Fruit fly (Drosophila melanogaster) whole organism, embryonic: ENCODE data around the gene Rab18.

Experiments used
- ATbp ChIP-seq: fragments of 200-800 bp; sonication (Bioruptor generic); optimal IDR thresholded peaks from 2 replicates; lab custom pipeline; 2017; ENCODE audit warnings: missing biosample characterization, mild to moderate bottlenecking, missing genetic modification characterization, missing genetic modification reagents
- Atf-2 ChIP-seq: fragments of 200-800 bp; sonication (Bioruptor generic); optimal IDR thresholded peaks from 2 replicates; lab custom pipeline; 2016; ENCODE audit warnings: missing biosample characterization, missing genetic modification characterization
- B-H2 ChIP-seq: fragments of 200-800 bp; sonication (Bioruptor generic); optimal IDR thresholded peaks from 2 replicates; lab custom pipeline; 2018; ENCODE audit warnings: missing biosample characterization, mild to moderate bottlenecking, missing genetic modification characterization
- CG10209 ChIP-seq: fragments of 200-800 bp; sonication (Bioruptor generic); optimal IDR thresholded peaks from 3 replicates; lab custom pipeline; 2017; ENCODE audit warnings: missing biosample characterization, mild to moderate bottlenecking, missing genetic modification characterization, missing genetic modification reagents
- CG10321 ChIP-seq: fragments of 200-800 bp; sonication (Bioruptor generic); IDR thresholded peaks from 2 replicates; pipeline ENCODE4 v1.3.6; 2022; ENCODE audit warnings: missing biosample characterization, missing genetic modification characterization
- CG10959 ChIP-seq: fragments of 200-800 bp; sonication (Bioruptor generic); IDR thresholded peaks from 2 replicates; pipeline ENCODE4 v1.3.6; 2022; ENCODE audit warnings: missing biosample characterization, missing genetic modification characterization
- CG11504 ChIP-seq: fragments of 200-800 bp; sonication (Bioruptor generic); optimal IDR thresholded peaks from 3 replicates; lab custom pipeline; 2019; ENCODE audit warnings: missing biosample characterization, mild to moderate bottlenecking, missing genetic modification characterization, moderate library complexity
- CG17802 ChIP-seq: fragments of 200-800 bp; sonication (Bioruptor generic); optimal IDR thresholded peaks from 2 replicates; lab custom pipeline; 2018; ENCODE audit warnings: missing biosample characterization, mild to moderate bottlenecking, missing genetic modification characterization, moderate library complexity
- CG18262 ChIP-seq: fragments of 200-800 bp; optimal IDR thresholded peaks from 3 replicates; lab custom pipeline; 2019; ENCODE audit warnings: missing biosample characterization, mild to moderate bottlenecking, missing genetic modification characterization, moderate library complexity
- CG2120 ChIP-seq: fragments of 200-800 bp; sonication (Bioruptor generic); optimal IDR thresholded peaks from 3 replicates; lab custom pipeline; 2016; ENCODE audit warnings: missing biosample characterization, missing genetic modification characterization
- CG2199 ChIP-seq: fragments of 200-800 bp; sonication (Bioruptor generic); IDR thresholded peaks from 3 replicates; pipeline ENCODE4 v1.3.6; 2022; ENCODE audit warnings: missing biosample characterization, missing genetic modification characterization
- CG2678 ChIP-seq: fragments of 200-800 bp; sonication (Bioruptor generic); optimal IDR thresholded peaks from 3 replicates; lab custom pipeline; 2019; ENCODE audit warnings: missing biosample characterization, mild to moderate bottlenecking, missing genetic modification characterization, moderate library complexity
- CG30403 ChIP-seq: fragments of 200-800 bp; sonication (Bioruptor generic); optimal IDR thresholded peaks from 3 replicates; lab custom pipeline; 2016; ENCODE audit warnings: missing biosample characterization, missing genetic modification characterization
- CG3163 ChIP-seq: fragments of 200-800 bp; sonication (Bioruptor generic); optimal IDR thresholded peaks from 3 replicates; lab custom pipeline; 2016; ENCODE audit warnings: missing biosample characterization, missing genetic modification characterization
- CG4328 ChIP-seq: fragments of 200-800 bp; sonication (Bioruptor generic); optimal IDR thresholded peaks from 3 replicates; lab custom pipeline; 2017; ENCODE audit warnings: missing biosample characterization, missing genetic modification reagents, missing genetic modification characterization
- CG6175 ChIP-seq: fragments of 200-800 bp; sonication (Bioruptor generic); IDR thresholded peaks from 3 replicates; pipeline ENCODE4 v1.3.6; 2022; ENCODE audit warnings: missing biosample characterization, missing genetic modification characterization
- CG7357 ChIP-seq: fragments of 200-800 bp; sonication (Bioruptor generic); IDR thresholded peaks from 3 replicates; pipeline ENCODE4 v1.3.6; 2022; ENCODE audit warnings: missing biosample characterization, missing genetic modification characterization
- CG9727 ChIP-seq: fragments of 200-800 bp; sonication (Bioruptor generic); optimal IDR thresholded peaks from 3 replicates; lab custom pipeline; 2017; ENCODE audit warnings: missing biosample characterization, mild to moderate bottlenecking, missing genetic modification characterization
- CG9797 ChIP-seq: fragments of 200-800 bp; sonication (Bioruptor generic); optimal IDR thresholded peaks from 3 replicates; lab custom pipeline; 2018; ENCODE audit warnings: missing biosample characterization, mild to moderate bottlenecking, missing genetic modification characterization
- Dad ChIP-seq: fragments of 200-800 bp; sonication (Bioruptor generic); optimal IDR thresholded peaks from 3 replicates; lab custom pipeline; 2016; ENCODE audit warnings: missing biosample characterization, missing genetic modification characterization
- Ets65A ChIP-seq: fragments of 200-800 bp; sonication (Bioruptor generic); peaks from one replicate; lab custom pipeline; 2016; ENCODE audit warnings: missing biosample characterization, missing genetic modification characterization
- Hmx ChIP-seq: fragments of 200-800 bp; sonication (Bioruptor generic); optimal IDR thresholded peaks from 2 replicates; lab custom pipeline; 2016; ENCODE audit warnings: missing biosample characterization, missing genetic modification characterization
- Jarid2 ChIP-seq: fragments of 200-800 bp; sonication (Bioruptor generic); optimal IDR thresholded peaks from 3 replicates; lab custom pipeline; 2017; ENCODE audit warnings: mild to moderate bottlenecking, missing biosample characterization, missing genetic modification reagents, missing genetic modification characterization
- MESR4 ChIP-seq: fragments of 200-800 bp; sonication (Bioruptor generic); optimal IDR thresholded peaks from 2 replicates; lab custom pipeline; 2018; ENCODE audit warnings: missing biosample characterization, mild to moderate bottlenecking, missing genetic modification characterization, moderate library complexity
- Mad ChIP-seq: fragments of 200-800 bp; sonication (Bioruptor generic); optimal IDR thresholded peaks from 2 replicates; lab custom pipeline; 2016; ENCODE audit warnings: missing biosample characterization, missing genetic modification characterization
- Max ChIP-seq: fragments of 200-800 bp; sonication (Bioruptor generic); optimal IDR thresholded peaks from 2 replicates; lab custom pipeline; 2016; ENCODE audit warnings: missing biosample characterization, mild to moderate bottlenecking, missing genetic modification characterization
- Mes4 ChIP-seq: fragments of 200-800 bp; sonication (Bioruptor generic); optimal IDR thresholded peaks from 2 replicates; lab custom pipeline; 2016; ENCODE audit warnings: missing biosample characterization, missing genetic modification characterization
- Oli ChIP-seq: fragments of 200-800 bp; sonication (Bioruptor generic); optimal IDR thresholded peaks from 2 replicates; lab custom pipeline; 2018; ENCODE audit warnings: missing biosample characterization, mild to moderate bottlenecking, missing genetic modification characterization, moderate library complexity
- Rfx ChIP-seq: fragments of 200-800 bp; sonication (Bioruptor generic); IDR thresholded peaks from 2 replicates; pipeline ENCODE4 v1.3.6; 2022; ENCODE audit warnings: missing biosample characterization, missing genetic modification characterization
- Six4 ChIP-seq: fragments of 200-800 bp; sonication (Bioruptor generic); optimal IDR thresholded peaks from 2 replicates; lab custom pipeline; 2016; ENCODE audit warnings: missing biosample characterization, missing genetic modification characterization
- Sox102F ChIP-seq: fragments of 200-800 bp; sonication (Bioruptor generic); optimal IDR thresholded peaks from 2 replicates; lab custom pipeline; 2018; ENCODE audit warnings: missing biosample characterization, mild to moderate bottlenecking, missing genetic modification characterization, moderate library complexity
- Usf ChIP-seq: fragments of 200-800 bp; sonication (Bioruptor generic); optimal IDR thresholded peaks from 2 replicates; lab custom pipeline; 2017; ENCODE audit warnings: missing genotype, missing biosample characterization, missing genetic modification characterization
- ash1 ChIP-seq: fragments of 200-800 bp; sonication (Bioruptor generic); optimal IDR thresholded peaks from 2 replicates; lab custom pipeline; 2018; ENCODE audit warnings: missing biosample characterization, mild to moderate bottlenecking, missing genetic modification characterization
- bbx ChIP-seq: fragments of 200-800 bp; sonication (Bioruptor generic); IDR thresholded peaks from 2 replicates; pipeline ENCODE4 v1.3.6; 2022; ENCODE audit warnings: missing biosample characterization, missing genetic modification characterization; ENCODE audit not compliant: partially characterized antibody
- br ChIP-seq: fragments of >200 bp; optimal IDR thresholded peaks from 2 replicates; lab custom pipeline; 2017
- caup ChIP-seq: fragments of 200-800 bp; sonication (Bioruptor generic); optimal IDR thresholded peaks from 3 replicates; lab custom pipeline; 2017; ENCODE audit warnings: missing biosample characterization, mild to moderate bottlenecking, missing genetic modification characterization, moderate library complexity; ENCODE audit not compliant: severe bottlenecking
- da ChIP-seq: fragments of 200-800 bp; sonication (Bioruptor generic); optimal IDR thresholded peaks from 2 replicates; lab custom pipeline; 2016; ENCODE audit warnings: missing biosample characterization, missing genetic modification characterization
- dan ChIP-seq: fragments of 200-800 bp; sonication (Bioruptor generic); IDR thresholded peaks from 2 replicates; pipeline ENCODE4 v1.3.6; 2022; ENCODE audit warnings: missing biosample characterization, missing genetic modification characterization
- danr ChIP-seq: fragments of 200-800 bp; sonication (Bioruptor generic); IDR thresholded peaks from 2 replicates; pipeline ENCODE4 v1.3.6; 2022; ENCODE audit warnings: missing biosample characterization, missing genetic modification characterization
- dysf ChIP-seq: fragments of 200-800 bp; sonication (Bioruptor generic); IDR thresholded peaks from 3 replicates; pipeline ENCODE4 v1.3.6; 2022; ENCODE audit warnings: missing biosample characterization, missing genetic modification characterization
- en ChIP-seq: fragments of 200-800 bp; sonication (Bioruptor generic); optimal IDR thresholded peaks from 2 replicates; lab custom pipeline; 2016; ENCODE audit warnings: missing biosample characterization, missing genetic modification characterization
- gce ChIP-seq: fragments of 200-800 bp; sonication (Bioruptor generic); IDR thresholded peaks from 3 replicates; pipeline ENCODE4 v1.3.6; 2022; ENCODE audit warnings: missing biosample characterization, missing genetic modification characterization
- gro ChIP-seq: fragments of 200-800 bp; sonication (Bioruptor generic); optimal IDR thresholded peaks from 2 replicates; lab custom pipeline; 2016; ENCODE audit warnings: missing biosample characterization, missing genetic modification characterization
- ind ChIP-seq: fragments of 200-800 bp; sonication (Bioruptor generic); optimal IDR thresholded peaks from 3 replicates; lab custom pipeline; 2016; ENCODE audit warnings: missing biosample characterization, missing genetic modification characterization
- kah ChIP-seq: fragments of 200-800 bp; sonication (Bioruptor generic); optimal IDR thresholded peaks from 2 replicates; lab custom pipeline; 2018; ENCODE audit warnings: missing biosample characterization, mild to moderate bottlenecking, missing genetic modification characterization
- oc ChIP-seq: fragments of 200-800 bp; sonication (Bioruptor generic); optimal IDR thresholded peaks from 2 replicates; lab custom pipeline; 2018; ENCODE audit warnings: missing biosample characterization, mild to moderate bottlenecking, missing genetic modification characterization, moderate library complexity
- odd ChIP-seq: fragments of 200-800 bp; sonication (Bioruptor generic); optimal IDR thresholded peaks from 2 replicates; lab custom pipeline; 2017; ENCODE audit warnings: missing biosample characterization, mild to moderate bottlenecking, missing genetic modification characterization
- sens-2 ChIP-seq: fragments of 200-800 bp; sonication (Bioruptor generic); IDR thresholded peaks from 2 replicates; pipeline ENCODE4 v1.3.6; 2022; ENCODE audit warnings: missing biosample characterization, missing genetic modification characterization
- ssp ChIP-seq: fragments of 200-800 bp; sonication (Bioruptor generic); IDR thresholded peaks from 2 replicates; pipeline ENCODE4 v1.3.6; 2022; ENCODE audit warnings: missing biosample characterization, missing genetic modification characterization
- unpg ChIP-seq: fragments of 200-800 bp; sonication (Bioruptor generic); optimal IDR thresholded peaks from 3 replicates; lab custom pipeline; 2018; ENCODE audit warnings: missing biosample characterization, mild to moderate bottlenecking, missing genetic modification characterization, moderate library complexity
- wek ChIP-seq: fragments of 200-800 bp; sonication (Bioruptor generic); optimal IDR thresholded peaks from 3 replicates; lab custom pipeline; 2018; ENCODE audit warnings: missing biosample characterization, mild to moderate bottlenecking, missing genetic modification characterization, moderate library complexity

The Rab18 gene

DNA sequence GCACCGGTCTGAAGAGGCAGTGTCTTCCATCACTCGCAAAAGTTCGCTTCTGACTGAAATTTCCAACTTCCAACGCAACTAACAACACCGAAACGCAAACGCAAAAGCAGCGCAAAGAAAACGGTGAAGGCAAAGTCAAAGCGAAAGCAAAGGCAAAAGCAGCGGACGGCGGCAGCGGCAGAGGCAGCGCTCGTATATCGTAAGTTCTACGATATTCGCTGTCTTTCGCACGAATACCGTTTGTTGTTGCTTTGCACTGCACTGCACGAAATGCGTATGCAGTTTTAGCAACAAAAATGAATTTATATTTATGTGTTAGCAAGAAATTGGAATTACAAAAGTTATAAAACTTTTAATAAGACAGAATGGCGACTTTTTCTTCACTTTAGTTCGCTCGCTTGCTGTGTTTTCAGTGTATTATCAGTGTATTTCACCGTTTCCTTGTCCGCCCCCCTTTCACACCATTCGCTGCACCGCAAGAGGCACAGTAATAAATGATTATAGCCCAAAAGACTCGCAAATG lies 23.1 kb downstream of the Rab18 start, which contains the start of gene OtopLa (continued):
- TF ChIP-seq CG7357 (GFP tag; lab: Robert Waterston, UW) (peak; percentile 58; the same call in 1 of the 3 replicates), CG4328 (GFP tag; lab: Kevin White, UChicago) (peak; percentile 26), br (lab: Kevin White, UChicago) (no peak), ssp (GFP tag; lab: Robert Waterston, UW) (peak; percentile 63), odd (peak; percentile 76), CG18262 (tag; lab: Kevin White, UChicago) (peak; percentile 79), bbx (no peak), ash1 (GFP tag; lab: Kevin White, UChicago) (no peak), en (GFP tag; lab: Kevin White, UChicago) (peak; percentile 80), Oli (tag; lab: Kevin White, UChicago) (peak; percentile 85), Dad (peak; percentile 84), CG10209 (peak; percentile 83), Sox102F (GFP tag; lab: Kevin White, UChicago) (peak; percentile 87), Atf-2 (GFP tag; lab: Kevin White, UChicago) (peak; percentile 66), B-H2 (GFP tag; lab: Kevin White, UChicago) (no peak), Mes4 (peak; percentile 72), sens-2 (GFP tag; lab: Robert Waterston, UW) (peak; percentile 82), gce (GFP tag; lab: Robert Waterston, UW) (peak; percentile 64; the same call in 2 of the 3 replicates), CG6175 (GFP tag; lab: Robert Waterston, UW) (peak; percentile 50; the same call in 1 of the 3 replicates), CG30403 (GFP tag; lab: Kevin White, UChicago) (peak; percentile 85), Jarid2 (GFP tag; lab: Kevin White, UChicago) (peak; percentile 41), kah (GFP tag; lab: Kevin White, UChicago) (peak; percentile 66), CG3163 (GFP tag; lab: Kevin White, UChicago) (peak; percentile 61), Six4 (GFP tag; lab: Kevin White, UChicago) (peak; percentile 75), MESR4 (GFP tag; lab: Kevin White, UChicago) (peak; percentile 15), CG17802 (tag; lab: Kevin White, UChicago) (peak; percentile 73), CG2199 (GFP tag; lab: Robert Waterston, UW) (no peak), CG10959 (GFP tag; lab: Robert Waterston, UW) (peak; percentile 80), Rfx (peak; percentile 83), Mad (GFP tag; lab: Kevin White, UChicago) (peak; percentile 55), Ets65A (GFP tag; lab: Kevin White, UChicago) (peak; percentile 97), danr (GFP tag; lab: Robert Waterston, UW) (peak; percentile 58), CG2120 (GFP tag; lab: Kevin White, UChicago) (peak; percentile 77), gro (peak; percentile 78), da (GFP tag; lab: Kevin White, UChicago) (peak; percentile 43), CG10321 (GFP tag; lab: Robert Waterston, UW) (peak; percentile 52; the same call in 1 of the 2 replicates), CG9797 (GFP tag; lab: Kevin White, UChicago) (no peak), CG2678 (peak; percentile 86), wek (GFP tag; lab: Kevin White, UChicago) (peak; percentile 58), unpg (peak; percentile 89), Usf (GFP tag; lab: Kevin White, UChicago) (peak; percentile 25), CG11504 (peak; percentile 88), Hmx (GFP tag; lab: Kevin White, UChicago) (peak; percentile 58), Max (GFP tag; lab: Kevin White, UChicago) (peak; percentile 62), ind (GFP tag; lab: Kevin White, UChicago) (peak; percentile 81), dan (GFP tag; lab: Robert Waterston, UW) (peak; percentile 28; the same call in 1 of the 2 replicates), ATbp (GFP tag; lab: Kevin White, UChicago) (peak; percentile 86), CG9727 (GFP tag; lab: Kevin White, UChicago) (peak; percentile 79), dysf (GFP tag; lab: Robert Waterston, UW) (peak; percentile 87), oc (tag; lab: Kevin White, UChicago) (peak; percentile 84), caup (GFP tag; lab: Kevin White, UChicago) (peak; percentile 78)
